Worm (Caenorhabditis elegans) whole organism, late embryonic: Measurements from ENCODE around the gene T13F3.8.

Experiments
- dve-1 ChIP-seq: sonication (generic microtip); optimal IDR thresholded peaks from 2 replicates; lab custom pipeline; 2017; ENCODE audit warnings: antibody characterized with exemption, mild to moderate bottlenecking, missing genetic modification characterization, missing compliant biosample characterization
- hlh-8 ChIP-seq: sonication (generic microtip); optimal IDR thresholded peaks from 2 replicates; lab custom pipeline; 2016; ENCODE audit warnings: missing genotype, missing genetic modification characterization, missing compliant biosample characterization
- madf-2 ChIP-seq: sonication (generic microtip); optimal IDR thresholded peaks from 2 replicates; lab custom pipeline; 2017; ENCODE audit warnings: missing genetic modification characterization, missing compliant biosample characterization
- nhr-11 ChIP-seq: fragments of 150-350 bp; optimal IDR thresholded peaks from 2 replicates; lab custom pipeline; 2014; ENCODE audit warnings: missing biosample characterization, missing genetic modification characterization
- pqm-1 ChIP-seq: sonication (generic microtip); optimal IDR thresholded peaks from 2 replicates; lab custom pipeline; 2016; ENCODE audit warnings: missing genetic modification characterization, missing compliant biosample characterization
- tbx-2 ChIP-seq: sonication (generic microtip); optimal IDR thresholded peaks from 2 replicates; lab custom pipeline; 2016; ENCODE audit warnings: missing genetic modification characterization, missing compliant biosample characterization

- TF ChIP-seq madf-2 (tag; lab: Kevin White, UChicago) (no peak), pqm-1 (tag; lab: Kevin White, UChicago) (no peak), tbx-2 (no peak), hlh-8 (tag; lab: Kevin White, UChicago) (no peak), dve-1 (tag; lab: Kevin White, UChicago) (no peak), nhr-11 (tag; lab: Kevin White, UChicago) (no peak)
Observed at ce11 chrV:16282147-16282546, 12.5 kb downstream of the T13F3.8 start, which contains the start of gene F28G4.2.
